Fruit fly (Drosophila melanogaster): ENCODE data around the gene CG12025.

Gene CG12025

dm6 chr3L:1876215-1876625, 11.0 kb downstream of the CG12025 start, which contains the start of gene dre4 (continued):
- TF ChIP-seq tgo (GFP tag; IDR thresholded peaks at IDR 0.05): peak; percentile 58; the same call in 2 of the 3 replicates
- 0 out of 4 replicates have a peak, but pooled peaks have one; percentile 39 for TF ChIP-seq Dll (GFP tag; IDR thresholded peaks at IDR 0.05; ENCODE audit: partially characterized antibody)
- TF ChIP-seq Hand (GFP tag; optimal IDR thresholded peaks at IDR 0.05): no peak
- no peak for TF ChIP-seq hb (GFP tag; IDR thresholded peaks at IDR 0.05; ENCODE audit: partially characterized antibody)
- TF ChIP-seq CG15479 (GFP tag; optimal IDR thresholded peaks at IDR 0.05): peak; percentile 73
- TF ChIP-seq CG9215 (GFP tag; IDR thresholded peaks at IDR 0.05): peak; percentile 32; the same call in 1 of the 2 replicates
- TF ChIP-seq hbn (GFP tag; IDR thresholded peaks at IDR 0.05; ENCODE audit: partially characterized antibody): peak; percentile 47; the same call in 1 of the 2 replicates
- peak; percentile 55 for TF ChIP-seq pum (GFP tag; optimal IDR thresholded peaks at IDR 0.05)
- TF ChIP-seq sug (tag; optimal IDR thresholded peaks at IDR 0.05): no peak
- peak; percentile 57 for TF ChIP-seq CG10462 (GFP tag; optimal IDR thresholded peaks at IDR 0.05)
- peak; percentile 27 for TF ChIP-seq sima (GFP tag; optimal IDR thresholded peaks at IDR 0.05)
- TF ChIP-seq inv (GFP tag; IDR thresholded peaks at IDR 0.05; ENCODE audit: partially characterized antibody): no peak
- TF ChIP-seq slou (GFP tag; optimal IDR thresholded peaks at IDR 0.05): peak; percentile 54
- TF ChIP-seq Atf3 (GFP tag; optimal IDR thresholded peaks at IDR 0.05): peak; percentile 43
- TF ChIP-seq wor (GFP tag; IDR thresholded peaks at IDR 0.05): no peak
- TF ChIP-seq peb (GFP tag; IDR thresholded peaks at IDR 0.05): no peak
- peak; percentile 71 for TF ChIP-seq CG8924 (tag; optimal IDR thresholded peaks at IDR 0.05)
- TF ChIP-seq CG11695 (GFP tag; IDR thresholded peaks at IDR 0.05): peak; percentile 62
- TF ChIP-seq CG12299 (tag; optimal IDR thresholded peaks at IDR 0.05): peak; percentile 10
- peak in 1 of 3 experiments; percentile 54 for TF ChIP-seq Stat92E (GFP tag; optimal IDR thresholded peaks at IDR 0.05)
- peak; percentile 20 for TF ChIP-seq ftz-f1 (GFP tag; optimal IDR thresholded peaks at IDR 0.05)
- TF ChIP-seq bcd (GFP tag; optimal IDR thresholded peaks at IDR 0.05): peak; percentile 74
- no peak for TF ChIP-seq corto (GFP tag; optimal IDR thresholded peaks at IDR 0.05)
- TF ChIP-seq nerfin-1 (tag; optimal IDR thresholded peaks at IDR 0.05): peak; percentile 94
- TF ChIP-seq CG8478 (optimal IDR thresholded peaks at IDR 0.05): no peak
- peak; percentile 28; the same call in 1 of the 2 replicates for TF ChIP-seq gsb (GFP tag; IDR thresholded peaks at IDR 0.05)
- TF ChIP-seq Dip3 (GFP tag; optimal IDR thresholded peaks at IDR 0.05): peak; percentile 24
- TF ChIP-seq vfl (GFP tag; optimal IDR thresholded peaks at IDR 0.05): peak; percentile 33
- TF ChIP-seq CG7745 (tag; optimal IDR thresholded peaks at IDR 0.05): no peak
- TF ChIP-seq gem (tag; optimal IDR thresholded peaks at IDR 0.05): peak; percentile 80
- peak; percentile 83 for TF ChIP-seq Dbx (GFP tag; IDR thresholded peaks at IDR 0.05)
- no peak for TF ChIP-seq CG5180 (GFP tag; optimal IDR thresholded peaks at IDR 0.05)
- no peak for TF ChIP-seq CG4404 (GFP tag; IDR thresholded peaks at IDR 0.05)
- TF ChIP-seq CG8290 (GFP tag; optimal IDR thresholded peaks at IDR 0.05): peak; percentile 64
- peak in 1 of 2 experiments; percentile 81 for TF ChIP-seq CG8290 (tag; optimal IDR thresholded peaks at IDR 0.05)
- peak; percentile 62 for TF ChIP-seq Asciz (GFP tag; optimal IDR thresholded peaks at IDR 0.05)
- peak; percentile 32; the same call in 1 of the 2 replicates for TF ChIP-seq sens-2 (GFP tag; IDR thresholded peaks at IDR 0.05)
- TF ChIP-seq CG1792 (GFP tag; optimal IDR thresholded peaks at IDR 0.05): peak; percentile 67
- 0 out of 3 replicates have a peak, but pooled peaks have one; percentile 50 for TF ChIP-seq CG2199 (GFP tag; IDR thresholded peaks at IDR 0.05)
- peak; percentile 74 for TF ChIP-seq HLH54F (GFP tag; optimal IDR thresholded peaks at IDR 0.05)
- no peak for TF ChIP-seq Doc2 (GFP tag; IDR thresholded peaks at IDR 0.05)
- peak; percentile 58 for TF ChIP-seq CG15269 (tag; optimal IDR thresholded peaks at IDR 0.05)
- TF ChIP-seq CG42726 (GFP tag; IDR thresholded peaks at IDR 0.05; ENCODE audit: partially characterized antibody): no peak
- TF ChIP-seq CG1647 (GFP tag; optimal IDR thresholded peaks at IDR 0.05): peak; percentile 55
- TF ChIP-seq trh (GFP tag; optimal IDR thresholded peaks at IDR 0.05): no peak
- TF ChIP-seq ATbp (GFP tag; optimal IDR thresholded peaks at IDR 0.05): peak; percentile 51
- TF ChIP-seq Antp (GFP tag; optimal IDR thresholded peaks at IDR 0.05): peak; percentile 28
- TF ChIP-seq exex (tag; optimal IDR thresholded peaks at IDR 0.05): peak; percentile 11
- peak; percentile 97 for TF ChIP-seq gfzf (GFP tag; optimal IDR thresholded peaks at IDR 0.05)
- peak; percentile 66 for TF ChIP-seq gcm (GFP tag; optimal IDR thresholded peaks at IDR 0.05)
- peak; percentile 41 for TF ChIP-seq CG30431 (GFP tag; optimal IDR thresholded peaks at IDR 0.05)
